Worm (Caenorhabditis elegans) whole organism, L4 larva: ENCODE results near the gene eol-1.
"Not testable (repeated sequence)": the region's sequence is repeated elsewhere in the genome, so short reads cannot be mapped to it uniquely, and the experiment has no call there.

Experiments
- ceh-28 ChIP-seq: fragments of 150-350 bp; optimal IDR thresholded peaks from 2 replicates; lab custom pipeline; 2014; ENCODE audit warnings: missing biosample characterization, missing genetic modification reagents, missing genetic modification characterization
- fkh-10 ChIP-seq: fragments of 150-350 bp; optimal IDR thresholded peaks from 2 replicates; lab custom pipeline; 2014; ENCODE audit warnings: missing biosample characterization, missing genetic modification reagents, missing genetic modification characterization
- nhr-28 ChIP-seq: fragments of 150-350 bp; optimal IDR thresholded peaks from 2 replicates; lab custom pipeline; 2014; ENCODE audit warnings: missing biosample characterization, missing genetic modification characterization
- nhr-6 ChIP-seq: fragments of 150-350 bp; optimal IDR thresholded peaks from 2 replicates; lab custom pipeline; 2014; ENCODE audit warnings: missing biosample characterization, missing genetic modification characterization
- nhr-76 ChIP-seq: fragments of 150-350 bp; optimal IDR thresholded peaks from 2 replicates; lab custom pipeline; 2014; ENCODE audit warnings: missing biosample characterization, missing genetic modification characterization
- set-16 ChIP-seq: fragments of 200-800 bp; sonication (Bioruptor generic); IDR thresholded peaks from 2 replicates; pipeline ENCODE4 v1.3.6; 2022; ENCODE audit warnings: missing genetic modification reagents, missing genetic modification characterization, missing compliant biosample characterization
- skn-1 ChIP-seq: fragments of 150-350 bp; optimal IDR thresholded peaks from 2 replicates; lab custom pipeline; 2014; ENCODE audit warnings: missing biosample characterization, missing genetic modification characterization
- ztf-11 ChIP-seq: fragments of 150-350 bp; optimal IDR thresholded peaks from 2 replicates; lab custom pipeline; 2014; ENCODE audit warnings: missing biosample characterization, missing genetic modification characterization

DNA sequence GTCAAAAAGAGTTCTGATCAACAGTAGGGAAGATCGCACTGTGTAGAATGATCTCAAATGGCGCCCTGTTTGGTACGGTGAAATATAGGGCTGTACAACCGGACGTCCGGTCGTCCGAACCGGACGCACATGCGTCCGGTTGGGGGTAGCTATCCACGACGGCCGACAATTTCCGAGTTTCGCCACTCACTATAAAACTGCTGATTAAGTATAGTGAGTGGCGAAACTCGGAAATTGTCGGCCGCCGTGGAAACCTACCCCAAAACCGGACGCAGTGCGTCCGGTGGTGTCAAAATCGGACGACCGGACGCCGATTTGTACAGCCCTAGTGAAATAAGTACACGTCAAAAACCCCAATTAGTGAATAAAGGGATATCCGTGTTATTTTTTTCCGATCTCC is 11.3 kb upstream of the eol-1 start:
- not testable (repeated sequence) for TF ChIP-seq nhr-76 (tag; lab: Kevin White, UChicago); nhr-28; ceh-28 (tag; lab: Kevin White, UChicago); nhr-6; set-16 (GFP tag; lab: Robert Waterston, UW); skn-1 (tag; lab: Kevin White, UChicago); ztf-11 (tag; lab: Kevin White, UChicago); fkh-10
